Worm (Caenorhabditis elegans) whole organism, early embryonic: ENCODE measurements around the gene F46G10.1.

ENCODE experiments used
- aly-1 ChIP-seq: sonication (generic microtip); optimal IDR thresholded peaks from 2 replicates; lab custom pipeline; 2016; ENCODE audit warnings: missing genetic modification characterization, missing compliant biosample characterization
- ama-1 ChIP-seq: fragments of 150-350 bp; optimal IDR thresholded peaks from 2 replicates; lab custom pipeline; 2014
- ceh-13 ChIP-seq: fragments of 200-800 bp; sonication (Bioruptor generic); optimal IDR thresholded peaks from 2 replicates; lab custom pipeline; 2018; ENCODE audit warnings: mild to moderate bottlenecking, missing genetic modification characterization, missing compliant biosample characterization
- ceh-36 ChIP-seq: sonication (generic microtip); optimal IDR thresholded peaks from 2 replicates; lab custom pipeline; 2016; ENCODE audit warnings: missing genetic modification characterization, inconsistent platforms, missing compliant biosample characterization
- ets-7 ChIP-seq: sonication (generic microtip); optimal IDR thresholded peaks from 2 replicates; lab custom pipeline; 2016; ENCODE audit warnings: missing genotype, missing genetic modification characterization, missing compliant biosample characterization
- flt-1 ChIP-seq: fragments of 200-800 bp; sonication (Bioruptor generic); IDR thresholded peaks from 2 replicates; pipeline ENCODE4 v1.3.6; 2022; ENCODE audit warnings: missing genetic modification characterization, missing compliant biosample characterization
- hmbx-1 ChIP-seq: sonication (generic microtip); optimal IDR thresholded peaks from 2 replicates; lab custom pipeline; 2016; ENCODE audit warnings: mild to moderate bottlenecking, missing genetic modification characterization, missing compliant biosample characterization
- hnd-1 ChIP-seq: sonication (generic microtip); optimal IDR thresholded peaks from 2 replicates; lab custom pipeline; 2016; ENCODE audit warnings: missing genetic modification characterization, missing compliant biosample characterization
- scrt-1 ChIP-seq: fragments of 200-800 bp; sonication (Bioruptor generic); IDR thresholded peaks from 2 replicates; pipeline ENCODE4 v1.3.6; 2022; ENCODE audit warnings: missing genetic modification characterization, missing compliant biosample characterization
- sea-1 ChIP-seq: fragments of 200-800 bp; sonication (Bioruptor generic); conservative IDR thresholded peaks from 2 replicates; pipeline ENCODE4 v1.3.6; 2022; ENCODE audit warnings: missing genetic modification characterization, missing compliant biosample characterization
- tbx-11 ChIP-seq: fragments of 200-800 bp; sonication (Bioruptor generic); IDR thresholded peaks from 2 replicates; pipeline ENCODE4 v1.3.6; 2022; ENCODE audit warnings: missing genetic modification characterization, missing compliant biosample characterization
- tra-4 ChIP-seq: sonication (generic microtip); optimal IDR thresholded peaks from 2 replicates; lab custom pipeline; 2017; ENCODE audit warnings: missing genetic modification characterization, missing compliant biosample characterization

ce11 chrX:13347251-13347650 is 35.7 kb upstream of the F46G10.1 start:
- TF ChIP-seq ceh-36 (tag; lab: Kevin White, UChicago), result no peak
- no peak for TF ChIP-seq ama-1 (lab: Kevin White, UChicago)
- TF ChIP-seq hnd-1, result no peak
- no peak for TF ChIP-seq hmbx-1 (tag; lab: Kevin White, UChicago)
- no peak for TF ChIP-seq flt-1
- TF ChIP-seq sea-1, result no peak
- no peak for TF ChIP-seq tra-4 (tag; lab: Kevin White, UChicago)
- no peak for TF ChIP-seq ets-7 (tag; lab: Kevin White, UChicago)
- no peak for TF ChIP-seq tbx-11 (GFP tag; lab: Robert Waterston, UW)
- no peak for TF ChIP-seq scrt-1 (GFP tag; lab: Robert Waterston, UW)
- no peak for TF ChIP-seq aly-1 (tag; lab: Kevin White, UChicago)
- TF ChIP-seq ceh-13 (GFP tag; lab: Kevin White, UChicago), result no peak
